Fruit fly (Drosophila melanogaster): Measurements from ENCODE around the gene CG42853.

Gene CG42853

dm6 chr3L:18101421-18101996 lies 20.3 kb downstream of the CG42853 start (continued):
- TF ChIP-seq unpg (GFP tag; optimal IDR thresholded peaks at IDR 0.05), result peak; percentile 29
- no peak for TF ChIP-seq CG10267 (tag; optimal IDR thresholded peaks at IDR 0.05)
- no peak for TF ChIP-seq prd (optimal IDR thresholded peaks at IDR 0.05)
- TF ChIP-seq prd (GFP tag; IDR thresholded peaks at IDR 0.05), result 0 out of 3 replicates have a peak, but pooled peaks have one; percentile 35
- TF ChIP-seq phol (tag; optimal IDR thresholded peaks at IDR 0.05), result peak; percentile 25
- TF ChIP-seq Asciz (GFP tag; optimal IDR thresholded peaks at IDR 0.05), result peak; percentile 4
- no peak for TF ChIP-seq stwl (tag; optimal IDR thresholded peaks at IDR 0.05)

- TF ChIP-seq fru (optimal IDR thresholded peaks at IDR 0.05) (no peak), Meics (GFP tag; optimal IDR thresholded peaks at IDR 0.05) (no peak), Ets65A (GFP tag) (peak; percentile 30), CG9215 (GFP tag; IDR thresholded peaks at IDR 0.05) (no peak), Mrtf (GFP tag; IDR thresholded peaks at IDR 0.05) (no peak), Pdp1 (GFP tag; optimal IDR thresholded peaks at IDR 0.05) (no peak), Sox102F (GFP tag; optimal IDR thresholded peaks at IDR 0.05) (no peak), ERR (GFP tag; optimal IDR thresholded peaks at IDR 0.05) (no peak), slbo (GFP tag; IDR thresholded peaks at IDR 0.05) (peak; percentile 48), Med (GFP tag) (peak; percentile 80), az2 (GFP tag; optimal IDR thresholded peaks at IDR 0.05) (no peak), CG17912 (GFP tag; optimal IDR thresholded peaks at IDR 0.05) (no peak), Oli (tag; optimal IDR thresholded peaks at IDR 0.05) (no peak), pho (GFP tag; optimal IDR thresholded peaks at IDR 0.05) (no peak), MESR4 (GFP tag; optimal IDR thresholded peaks at IDR 0.05) (no peak), CG5953 (GFP tag; IDR thresholded peaks at IDR 0.05) (0 out of 2 replicates have a peak, but pooled peaks have one; percentile 14), CG4404 (GFP tag; IDR thresholded peaks at IDR 0.05) (no peak), slou (GFP tag; optimal IDR thresholded peaks at IDR 0.05) (no peak), CG4730 (GFP tag; IDR thresholded peaks at IDR 0.05) (no peak), sob (GFP tag; IDR thresholded peaks at IDR 0.05) (0 out of 2 replicates have a peak, but pooled peaks have one; percentile 25), CG7271 (tag; optimal IDR thresholded peaks at IDR 0.05) (no peak), sens (GFP tag) (no peak), chif (GFP tag; optimal IDR thresholded peaks at IDR 0.05) (no peak), CG13775 (GFP tag; optimal IDR thresholded peaks at IDR 0.05) (no peak), CG18619 (GFP tag; optimal IDR thresholded peaks at IDR 0.05) (no peak), prd (optimal IDR thresholded peaks at IDR 0.05) (no peak), prd (GFP tag; IDR thresholded peaks at IDR 0.05) (0 out of 3 replicates have a peak, but pooled peaks have one; percentile 25), CG3847 (GFP tag; IDR thresholded peaks at IDR 0.05) (no peak), so (GFP tag; IDR thresholded peaks at IDR 0.05) (0 out of 3 replicates have a peak, but pooled peaks have one; percentile 32), CG13296 (GFP tag; optimal IDR thresholded peaks at IDR 0.05) (no peak), zf30C (GFP tag; optimal IDR thresholded peaks at IDR 0.05) (no peak), CG4854 (GFP tag; optimal IDR thresholded peaks at IDR 0.05) (no peak), Hmr (GFP tag; optimal IDR thresholded peaks at IDR 0.05) (no peak), twi (tag; optimal IDR thresholded peaks at IDR 0.05) (no peak), p53 (GFP tag; optimal IDR thresholded peaks at IDR 0.05) (no peak), CG33557 (GFP tag; optimal IDR thresholded peaks at IDR 0.05) (no peak), Drgx (GFP tag; IDR thresholded peaks at IDR 0.05) (peak; percentile 16; the same call in 1 of the 2 replicates), otp (GFP tag; IDR thresholded peaks at IDR 0.05) (no peak), CG17385 (GFP tag; optimal IDR thresholded peaks at IDR 0.05) (no peak), Hr51 (GFP tag; optimal IDR thresholded peaks at IDR 0.05) (peak in 1 of 2 experiments; percentile 8), NC2α (GFP tag; optimal IDR thresholded peaks at IDR 0.05) (no peak), CG17328 (GFP tag; IDR thresholded peaks at IDR 0.05) (no peak), chinmo (GFP tag; IDR thresholded peaks at IDR 0.05; ENCODE audit: partially characterized antibody) (0 out of 4 replicates have a peak, but pooled peaks have one; percentile 76), mam (GFP tag; optimal IDR thresholded peaks at IDR 0.05) (no peak)
Observed at dm6 chr3L:18099715-18100114, 22.1 kb downstream of the CG42853 start.

Measured in whole organism, embryonic.